Fruit fly (Drosophila melanogaster): ENCODE data around the gene Amnionless.

Amnionless gene

DNA sequence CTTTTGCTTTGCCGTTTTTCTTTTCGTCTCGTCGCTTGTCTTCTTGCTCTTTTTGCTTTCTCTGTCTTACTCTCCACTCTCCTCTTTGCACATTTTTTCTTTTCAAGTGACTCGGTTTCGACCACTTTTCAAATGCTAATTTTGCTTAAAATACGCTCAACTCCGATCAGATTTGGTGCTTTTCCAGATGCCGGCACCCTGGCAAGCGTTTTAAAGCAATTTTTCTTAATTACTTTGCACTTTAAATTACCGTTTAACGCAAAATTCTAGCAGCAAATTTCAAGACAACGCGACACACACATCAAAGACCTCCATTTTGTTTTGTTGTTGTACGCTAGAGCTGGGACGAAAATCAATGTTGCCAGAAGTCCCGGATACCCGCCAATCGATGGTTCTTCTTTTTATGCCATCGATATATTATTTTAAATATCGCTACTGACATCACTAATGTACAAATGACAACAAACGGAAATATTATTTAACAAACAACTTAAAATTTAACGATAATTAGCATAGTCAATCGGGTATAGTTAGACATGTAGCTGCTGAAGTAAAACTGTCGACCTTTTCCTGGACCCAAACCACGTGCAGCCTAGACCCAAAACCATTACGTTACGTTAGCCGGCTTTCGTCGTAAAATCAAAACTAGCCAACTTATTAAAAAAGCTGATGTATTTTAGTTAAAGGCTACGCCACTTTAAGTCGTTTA lies 38.3 kb downstream of the Amnionless start, which contains the start of gene kis (continued):
- TF ChIP-seq cwo (GFP tag; optimal IDR thresholded peaks at IDR 0.05) (peak; percentile 36), CG3726 (GFP tag; IDR thresholded peaks at IDR 0.05) (no peak), CG33557 (GFP tag; optimal IDR thresholded peaks at IDR 0.05) (peak; percentile 8), C15 (GFP tag; IDR thresholded peaks at IDR 0.05) (no peak), CG2120 (GFP tag; optimal IDR thresholded peaks at IDR 0.05) (peak; percentile 67), CG13894 (tag; optimal IDR thresholded peaks at IDR 0.05) (peak; percentile 66), CG2116 (GFP tag; optimal IDR thresholded peaks at IDR 0.05) (peak; percentile 79), oc (tag; optimal IDR thresholded peaks at IDR 0.05) (no peak), Mrtf (GFP tag; IDR thresholded peaks at IDR 0.05) (no peak), pita (GFP tag; optimal IDR thresholded peaks at IDR 0.05) (peak; percentile 67), CG31388 (GFP tag; optimal IDR thresholded peaks at IDR 0.05) (no peak), CG10366 (GFP tag; IDR thresholded peaks at IDR 0.05) (peak; percentile 20; the same call in 1 of the 2 replicates), Drgx (GFP tag; IDR thresholded peaks at IDR 0.05) (peak; percentile 44; the same call in 1 of the 2 replicates), CG17568 (GFP tag; optimal IDR thresholded peaks at IDR 0.05) (peak; percentile 13), hb (GFP tag; IDR thresholded peaks at IDR 0.05; ENCODE audit: partially characterized antibody) (peak; percentile 91), Dref (GFP tag; IDR thresholded peaks at IDR 0.05) (peak; percentile 90), ham (GFP tag; IDR thresholded peaks at IDR 0.05) (no peak), Hand (GFP tag; optimal IDR thresholded peaks at IDR 0.05) (no peak), CG7963 (GFP tag; IDR thresholded peaks at IDR 0.05; ENCODE audit: partially characterized antibody) (peak; percentile 83), sens (GFP tag) (peak; percentile 90), corto (GFP tag; optimal IDR thresholded peaks at IDR 0.05) (peak; percentile 35), gcm2 (GFP tag; optimal IDR thresholded peaks at IDR 0.05) (no peak), Sox100B (GFP tag; optimal IDR thresholded peaks at IDR 0.05) (no peak), gt (GFP tag; IDR thresholded peaks at IDR 0.05) (no peak), Aef1 (GFP tag; IDR thresholded peaks at IDR 0.05) (peak; percentile 87), CG9727 (GFP tag; optimal IDR thresholded peaks at IDR 0.05) (peak; percentile 41), HmgD (GFP tag; optimal IDR thresholded peaks at IDR 0.05) (peak; percentile 70), Abd-B (GFP tag; optimal IDR thresholded peaks at IDR 0.05) (peak; percentile 57), CG9609 (GFP tag; optimal IDR thresholded peaks at IDR 0.05) (no peak), zfh2 (GFP tag; optimal IDR thresholded peaks at IDR 0.05) (peak; percentile 31), CG43689 (GFP tag; IDR thresholded peaks at IDR 0.05) (no peak), CG11723 (GFP tag; optimal IDR thresholded peaks at IDR 0.05) (no peak), CG1024 (GFP tag; IDR thresholded peaks at IDR 0.05) (no peak), da (GFP tag; optimal IDR thresholded peaks at IDR 0.05) (no peak), gsb (GFP tag; IDR thresholded peaks at IDR 0.05) (no peak), chinmo (GFP tag; IDR thresholded peaks at IDR 0.05; ENCODE audit: partially characterized antibody) (peak; percentile 92), luna (GFP tag; optimal IDR thresholded peaks at IDR 0.05) (no peak), Dp (GFP tag; optimal IDR thresholded peaks at IDR 0.05) (peak; percentile 56), CG9797 (GFP tag; optimal IDR thresholded peaks at IDR 0.05) (peak; percentile 69), CG1603 (tag; optimal IDR thresholded peaks at IDR 0.05) (peak; percentile 76), MESR4 (GFP tag; optimal IDR thresholded peaks at IDR 0.05) (peak; percentile 96), CG1832 (GFP tag; optimal IDR thresholded peaks at IDR 0.05) (no peak), CG4617 (GFP tag; optimal IDR thresholded peaks at IDR 0.05; ENCODE audit: borderline replicate concordance) (peak; percentile 84), CG11560 (tag; IDR thresholded peaks at IDR 0.05) (no peak; the same call in 2 of the 3 replicates), Jarid2 (GFP tag; optimal IDR thresholded peaks at IDR 0.05) (peak; percentile 75), zf30C (GFP tag; optimal IDR thresholded peaks at IDR 0.05) (no peak), twi (tag; optimal IDR thresholded peaks at IDR 0.05) (peak; percentile 12), CkIIα-i1 (GFP tag; IDR thresholded peaks at IDR 0.05) (no peak), CG18262 (tag; optimal IDR thresholded peaks at IDR 0.05) (peak; percentile 25)
